Worm (Caenorhabditis elegans): ENCODE measurements around the gene lias-1.

ce11 chrIII:3542105-3542504 lies 37.2 kb upstream of the lias-1 start:
- TF ChIP-seq him-1 (tag; optimal IDR thresholded peaks at IDR 0.05) = peak; percentile 9
- no peak for TF ChIP-seq W03F9.2 (tag; optimal IDR thresholded peaks at IDR 0.05)

All from whole organism, L4/young adult.